Fruit fly (Drosophila melanogaster) Kc167 (cell line): ENCODE measurements around the gene CG32537.

ENCODE experiments used
- h ChIP-seq: fragments of >200 bp; optimal IDR thresholded peaks from 3 replicates; lab custom pipeline; 2018; ENCODE audit warnings: missing external identifiers
- ttk ChIP-seq: sonication (Bioruptor generic); optimal IDR thresholded peaks from 2 replicates; lab custom pipeline; 2017; ENCODE audit warnings: missing external identifiers

DNA sequence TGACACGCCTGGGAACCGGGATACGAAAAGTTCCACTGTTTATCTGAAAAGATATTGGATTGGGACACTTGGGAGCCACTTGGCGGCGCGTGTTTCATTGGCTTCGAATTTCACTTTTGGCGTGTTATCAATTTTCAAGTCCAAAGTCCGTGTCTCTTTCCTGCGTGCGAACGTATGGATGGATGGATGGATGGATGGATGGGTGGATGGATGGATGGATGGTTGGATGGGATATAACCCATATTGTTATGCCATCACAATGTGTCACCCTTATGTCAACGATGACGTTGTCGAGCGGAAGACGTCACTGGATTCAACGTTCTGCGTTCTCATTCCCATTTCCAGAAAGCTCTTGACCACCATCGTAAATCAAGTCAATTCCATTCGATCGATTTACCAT, 11.4 kb upstream of the CG32537 start:
- TF ChIP-seq ttk (lab: Kevin White, UChicago) (no peak), h (lab: Kevin White, UChicago) (no peak)
